Fruit fly (Drosophila melanogaster): ENCODE measurements around the gene CG11069.

dm6 chr3R:24845952-24846848 lies 48.3 kb upstream of the CG11069 start:
- no peak for TF ChIP-seq psq (optimal IDR thresholded peaks at IDR 0.05)
- TF ChIP-seq pan (optimal IDR thresholded peaks at IDR 0.05) = no peak
- no peak for TF ChIP-seq usp (GFP tag; optimal IDR thresholded peaks at IDR 0.05)
- no peak for TF ChIP-seq EcR (GFP tag; optimal IDR thresholded peaks at IDR 0.05)
- TF ChIP-seq Dll (optimal IDR thresholded peaks at IDR 0.05) = no peak
- TF ChIP-seq CG8478 (optimal IDR thresholded peaks at IDR 0.05) = no peak
